Fruit fly (Drosophila melanogaster) whole organism, prepupa: ENCODE measurements around the gene CG18262.

Experiments used
- CG8119 ChIP-seq: fragments of 200-800 bp; sonication (Bioruptor generic); IDR thresholded peaks from 3 replicates; pipeline ENCODE4 v1.3.6; 2022; ENCODE audit warnings: missing biosample characterization, missing genetic modification characterization
- OdsH ChIP-seq: fragments of 200-800 bp; sonication (Bioruptor generic); optimal IDR thresholded peaks from 3 replicates; lab custom pipeline; 2016; ENCODE audit warnings: missing biosample characterization, missing genetic modification characterization
- lz ChIP-seq: fragments of 200-800 bp; sonication (Bioruptor generic); optimal IDR thresholded peaks from 3 replicates; lab custom pipeline; 2016; ENCODE audit warnings: missing biosample characterization, missing genetic modification characterization

DNA sequence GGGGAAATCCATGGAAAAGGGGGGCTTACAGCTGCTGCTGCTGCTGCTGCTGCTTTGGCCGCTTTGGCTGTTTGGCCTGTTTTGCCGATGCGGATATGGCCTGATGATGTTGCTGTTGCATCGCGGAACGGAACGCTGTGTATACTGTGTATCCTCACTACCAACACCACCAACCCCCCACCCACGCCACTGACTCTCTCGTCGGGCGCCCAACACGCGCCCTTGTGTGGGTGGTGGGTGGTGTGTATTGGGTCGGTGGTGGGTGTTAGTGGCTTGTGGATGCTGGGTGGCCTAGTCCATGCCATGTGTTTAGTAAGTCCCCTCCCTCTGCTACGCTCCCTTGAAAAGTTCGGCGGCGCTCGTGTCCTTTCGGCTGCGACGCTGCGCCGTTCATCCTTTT is 25.0 kb downstream of the CG18262 start:
- TF ChIP-seq OdsH (GFP tag; lab: Kevin White, UChicago) (no peak), lz (GFP tag; lab: Kevin White, UChicago) (no peak), CG8119 (no peak)
